Worm (Caenorhabditis elegans): ENCODE results near the gene F43D2.6.

DNA sequence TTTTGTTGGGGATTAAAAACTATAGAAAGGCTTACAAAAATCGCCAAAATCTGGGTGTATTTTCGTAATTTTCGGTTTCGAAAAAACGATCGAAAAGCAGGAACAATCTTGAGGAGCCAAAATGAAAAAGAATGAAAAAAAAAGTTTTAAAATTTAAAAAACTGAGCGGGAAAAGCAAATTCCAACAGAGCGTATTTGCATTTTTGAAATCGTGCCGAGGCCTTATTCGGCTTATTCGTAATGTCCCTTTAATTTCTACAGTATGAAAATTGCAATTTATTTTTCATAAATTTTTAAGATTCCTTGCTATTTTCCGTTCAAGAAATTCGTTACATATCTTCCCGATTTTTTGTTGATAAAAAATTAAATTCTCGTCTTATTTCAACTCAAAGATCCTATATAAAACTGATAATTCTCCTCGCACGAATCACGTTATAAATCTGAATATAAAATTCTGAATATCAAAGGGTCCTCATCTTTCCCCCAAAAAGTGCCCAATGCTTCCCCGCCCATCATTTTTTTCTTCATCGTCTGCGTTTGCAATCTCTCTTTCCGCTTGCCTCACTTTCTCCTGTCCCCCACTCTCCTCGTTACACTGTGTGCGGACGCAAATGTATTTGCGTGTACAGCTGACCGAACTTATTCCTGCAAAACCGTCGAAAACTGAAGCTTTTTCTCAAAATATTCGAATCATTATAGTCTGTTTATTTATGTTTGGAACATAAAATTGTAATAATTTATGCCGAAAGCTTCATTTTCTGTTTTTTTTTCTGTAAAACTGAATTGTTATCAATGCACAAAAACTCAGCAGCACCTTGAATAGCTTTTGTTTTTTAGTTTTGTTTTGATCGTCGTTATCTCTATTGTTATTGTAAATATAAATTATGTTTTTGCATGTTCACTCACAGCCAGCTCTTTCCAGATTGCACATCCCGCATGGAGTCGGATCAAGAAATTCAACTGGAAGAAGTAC, 11.1 kb upstream of the F43D2.6 start, which contains the start of the genes rfc-1 and pmp-3:
- TF ChIP-seq C08G9.2 (tag; optimal IDR thresholded peaks at IDR 0.05) (no peak), hlh-30 (tag; optimal IDR thresholded peaks at IDR 0.05; ENCODE audit: insufficient read depth) (no peak), che-1 (tag; optimal IDR thresholded peaks at IDR 0.05) (no peak), sdc-2 (tag; optimal IDR thresholded peaks at IDR 0.05) (no peak), sox-4 (tag; optimal IDR thresholded peaks at IDR 0.05) (no peak), eyg-1 (tag; optimal IDR thresholded peaks at IDR 0.05) (no peak), pha-4 (tag; optimal IDR thresholded peaks at IDR 0.05) (no peak), rnt-1 (tag; optimal IDR thresholded peaks at IDR 0.05) (no peak), pag-3 (tag; optimal IDR thresholded peaks at IDR 0.05; ENCODE audit: borderline replicate concordance) (no peak), ceh-48 (tag; optimal IDR thresholded peaks at IDR 0.05) (no peak), unc-86 (tag; optimal IDR thresholded peaks at IDR 0.05) (no peak), nfya-1 (tag; optimal IDR thresholded peaks at IDR 0.05) (peak; percentile 18), ceh-14 (tag; optimal IDR thresholded peaks at IDR 0.05) (no peak), ceh-19 (GFP tag; optimal IDR thresholded peaks at IDR 0.05) (no peak)

Measured in whole organism, late embryonic.